Fruit fly (Drosophila melanogaster): ENCODE data around the gene CG34012.
A peak's percentile ranks its signal among the peaks of the same experiment; 100 is the strongest.

CG34012 gene

DNA sequence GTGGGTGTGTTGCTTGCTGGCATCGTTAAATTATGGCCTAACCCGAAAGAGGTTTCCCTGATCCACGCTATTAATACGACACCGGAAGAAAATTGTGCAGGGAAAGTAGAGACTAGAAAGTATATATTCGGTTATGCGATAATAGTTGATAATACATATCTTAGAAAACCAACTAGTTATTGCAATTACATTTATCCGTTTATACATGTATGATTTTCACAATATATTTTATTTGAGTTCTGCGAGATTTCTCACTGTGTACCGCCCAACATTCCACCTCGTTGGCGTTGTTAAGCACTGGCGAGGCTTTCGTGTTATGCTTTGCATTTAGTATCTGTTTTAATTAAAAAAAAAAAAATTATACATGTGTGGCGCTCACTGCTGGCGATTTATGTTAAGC lies 46.1 kb upstream of the CG34012 start:
- TF ChIP-seq nmo (GFP tag; optimal IDR thresholded peaks at IDR 0.05) (no peak), ssp (GFP tag; IDR thresholded peaks at IDR 0.05) (peak; percentile 23; the same call in 1 of the 2 replicates), chif (GFP tag; optimal IDR thresholded peaks at IDR 0.05) (peak in 1 of 2 experiments; percentile 36), sisA (GFP tag; IDR thresholded peaks at IDR 0.05) (no peak), CG30431 (GFP tag; optimal IDR thresholded peaks at IDR 0.05) (peak; percentile 6), HHEX (GFP tag; optimal IDR thresholded peaks at IDR 0.05) (no peak), Drgx (GFP tag; IDR thresholded peaks at IDR 0.05) (peak; percentile 78), Ptx1 (GFP tag; IDR thresholded peaks at IDR 0.05) (0 out of 2 replicates have a peak, but pooled peaks have one; percentile 13), gt (GFP tag; IDR thresholded peaks at IDR 0.05) (no peak), grau (tag; optimal IDR thresholded peaks at IDR 0.05) (no peak), CG17912 (GFP tag; optimal IDR thresholded peaks at IDR 0.05) (no peak), Meics (GFP tag; optimal IDR thresholded peaks at IDR 0.05) (no peak), CG9727 (GFP tag; optimal IDR thresholded peaks at IDR 0.05) (no peak), ci (GFP tag; IDR thresholded peaks at IDR 0.05) (0 out of 3 replicates have a peak, but pooled peaks have one; percentile 21), D19B (GFP tag; optimal IDR thresholded peaks at IDR 0.05) (no peak), PHDP (tag; optimal IDR thresholded peaks at IDR 0.05) (no peak), Dip2 (GFP tag; IDR thresholded peaks at IDR 0.05) (no peak), Doc3 (GFP tag; IDR thresholded peaks at IDR 0.05; ENCODE audit: partially characterized antibody) (no peak), Dek (tag; optimal IDR thresholded peaks at IDR 0.05) (no peak), unc-4 (GFP tag; IDR thresholded peaks at IDR 0.05; ENCODE audit: partially characterized antibody) (no peak), CG31441 (GFP tag; IDR thresholded peaks at IDR 0.05) (0 out of 2 replicates have a peak, but pooled peaks have one; percentile 10), CG3726 (GFP tag; IDR thresholded peaks at IDR 0.05) (no peak), CG15479 (GFP tag; optimal IDR thresholded peaks at IDR 0.05) (no peak), tin (GFP tag; optimal IDR thresholded peaks at IDR 0.05) (no peak), CG12391 (tag; optimal IDR thresholded peaks at IDR 0.05) (peak; percentile 15), Hr39 (optimal IDR thresholded peaks at IDR 0.05) (no peak), Hmx (GFP tag; optimal IDR thresholded peaks at IDR 0.05) (no peak), gem (tag; optimal IDR thresholded peaks at IDR 0.05) (no peak), CG7786 (GFP tag; optimal IDR thresholded peaks at IDR 0.05) (no peak), vnd (GFP tag; IDR thresholded peaks at IDR 0.05; ENCODE audit: partially characterized antibody) (no peak), schlank (tag; optimal IDR thresholded peaks at IDR 0.05) (no peak), Rfx (GFP tag; IDR thresholded peaks at IDR 0.05) (peak; percentile 39), nerfin-2 (GFP tag; IDR thresholded peaks at IDR 0.05; ENCODE audit: partially characterized antibody) (no peak), CG1024 (GFP tag; IDR thresholded peaks at IDR 0.05) (no peak), CG6854 (GFP tag; optimal IDR thresholded peaks at IDR 0.05) (no peak), CG1529 (GFP tag; optimal IDR thresholded peaks at IDR 0.05) (no peak), row (GFP tag; IDR thresholded peaks at IDR 0.05) (peak; percentile 36; the same call in 2 of the 3 replicates), nau (GFP tag; optimal IDR thresholded peaks at IDR 0.05) (no peak), CG17359 (tag; optimal IDR thresholded peaks at IDR 0.05) (no peak), esg (GFP tag; conservative IDR thresholded peaks at IDR 0.05) (peak; percentile 47), Fer2 (tag; optimal IDR thresholded peaks at IDR 0.05) (no peak), salm (tag; optimal IDR thresholded peaks at IDR 0.05) (no peak), CG8924 (tag; optimal IDR thresholded peaks at IDR 0.05) (no peak), CG10321 (GFP tag; IDR thresholded peaks at IDR 0.05) (0 out of 2 replicates have a peak, but pooled peaks have one; percentile 19), CG30020 (tag; optimal IDR thresholded peaks at IDR 0.05) (no peak), E2f2 (GFP tag; IDR thresholded peaks at IDR 0.05) (peak; percentile 21; the same call in 1 of the 2 replicates), tll (GFP tag; optimal IDR thresholded peaks at IDR 0.05) (no peak), CG14050 (GFP tag; IDR thresholded peaks at IDR 0.05) (0 out of 3 replicates have a peak, but pooled peaks have one; percentile 28), ems (GFP tag; optimal IDR thresholded peaks at IDR 0.05) (no peak), p53 (GFP tag; optimal IDR thresholded peaks at IDR 0.05) (no peak), dmrt11E (tag; optimal IDR thresholded peaks at IDR 0.05) (no peak)
